Worm (Caenorhabditis elegans) whole organism, L1 larva: ENCODE results near the gene lin-26.

ENCODE experiments used
- C16A3.4 ChIP-seq: fragments of 150-350 bp; optimal IDR thresholded peaks from 2 replicates; lab custom pipeline; 2014; ENCODE audit warnings: missing biosample characterization, missing genetic modification characterization
- C34B4.2 ChIP-seq: sonication (generic microtip); optimal IDR thresholded peaks from 2 replicates; lab custom pipeline; 2017; ENCODE audit warnings: mild to moderate bottlenecking, missing genetic modification characterization, missing compliant biosample characterization
- aly-2 ChIP-seq: fragments of 150-350 bp; optimal IDR thresholded peaks from 2 replicates; lab custom pipeline; 2014; ENCODE audit warnings: missing biosample characterization, missing genetic modification characterization
- blmp-1 ChIP-seq: fragments of 150-350 bp; optimal IDR thresholded peaks from 2 replicates; lab custom pipeline; 2014; ENCODE audit warnings: missing biosample characterization, missing genetic modification characterization
- ceh-88 ChIP-seq: fragments of 200-800 bp; sonication (Bioruptor generic); IDR thresholded peaks from 2 replicates; pipeline ENCODE4 v1.3.6; 2022; ENCODE audit warnings: missing genetic modification characterization, missing compliant biosample characterization
- ceh-90 ChIP-seq: sonication (generic microtip); optimal IDR thresholded peaks from 2 replicates; lab custom pipeline; 2016; ENCODE audit warnings: missing genetic modification characterization, missing compliant biosample characterization
- dpl-1 ChIP-seq, 3 experiments: fragments of 150-350 bp in 2 of 3; sonication (generic microtip) in 1 of 3; optimal IDR thresholded peaks; 2 replicates each; lab custom pipeline; 2014 to 2017; ENCODE audit warnings: missing biosample characterization in 3 of 3, missing genetic modification characterization in 3 of 3, missing genetic modification reagents in 3 of 3
- efl-1 ChIP-seq, 4 experiments: fragments of 150-350 bp; optimal IDR thresholded peaks in 3 of 4; peaks in 1 of 4; 1 replicate in 1 of 4; 2 replicates in 3 of 4; lab custom pipeline; 2014; ENCODE audit warnings: missing biosample characterization in 2 of 4, missing genetic modification characterization in 2 of 4, missing genetic modification reagents in 2 of 4
- egl-13 ChIP-seq: sonication (generic microtip); optimal IDR thresholded peaks from 2 replicates; lab custom pipeline; 2016; ENCODE audit warnings: missing genotype, missing genetic modification reagents, missing genetic modification characterization, missing compliant biosample characterization
- grh-1 ChIP-seq: fragments of 200-800 bp; sonication (Bioruptor generic); IDR thresholded peaks from 2 replicates; pipeline ENCODE4 v1.3.6; 2022; ENCODE audit warnings: missing genetic modification reagents, missing genetic modification characterization, missing compliant biosample characterization
- irx-1 ChIP-seq: sonication (generic microtip); optimal IDR thresholded peaks from 2 replicates; lab custom pipeline; 2016; ENCODE audit warnings: missing genetic modification characterization, missing compliant biosample characterization
- isw-1 ChIP-seq: fragments of 200-800 bp; sonication (Bioruptor generic); IDR thresholded peaks from 2 replicates; pipeline ENCODE4 v1.3.6; 2022; ENCODE audit warnings: missing genetic modification characterization, missing compliant biosample characterization
- lin-14 ChIP-seq: fragments of 200-800 bp; sonication (Bioruptor generic); optimal IDR thresholded peaks from 2 replicates; lab custom pipeline; 2018; ENCODE audit warnings: mild to moderate bottlenecking, missing genetic modification characterization, moderate library complexity, missing compliant biosample characterization
- lsy-2 ChIP-seq, 2 experiments: fragments of 150-350 bp; optimal IDR thresholded peaks; 2 replicates each; lab custom pipeline; 2014; ENCODE audit warnings: missing biosample characterization in 2 of 2, missing genetic modification characterization in 2 of 2
- mab-9 ChIP-seq: fragments of 200-800 bp; sonication (Bioruptor generic); IDR thresholded peaks from 2 replicates; pipeline ENCODE4 v1.3.6; 2022; ENCODE audit warnings: missing genetic modification reagents, missing genetic modification characterization, missing compliant biosample characterization
- mdl-1 ChIP-seq, 2 experiments: fragments of 150-350 bp; optimal IDR thresholded peaks; 2 replicates each; lab custom pipeline; 2014 to 2017; ENCODE audit warnings: missing biosample characterization in 2 of 2, missing genetic modification characterization in 2 of 2, inconsistent platforms in 1 of 2
- nhr-11 ChIP-seq: fragments of 150-350 bp; optimal IDR thresholded peaks from 2 replicates; lab custom pipeline; 2014; ENCODE audit warnings: missing biosample characterization, missing genetic modification characterization
- nhr-19 ChIP-seq: fragments of 200-800 bp; sonication (Bioruptor generic); conservative IDR thresholded peaks from 2 replicates; pipeline ENCODE4 v1.3.6; 2022; ENCODE audit warnings: missing genetic modification characterization, missing compliant biosample characterization
- nhr-20 ChIP-seq: sonication (generic microtip); optimal IDR thresholded peaks from 2 replicates; lab custom pipeline; 2016; ENCODE audit warnings: mild to moderate bottlenecking, missing genetic modification characterization, missing compliant biosample characterization
- nhr-71 ChIP-seq: sonication (generic microtip); optimal IDR thresholded peaks from 2 replicates; lab custom pipeline; 2016; ENCODE audit warnings: mild to moderate bottlenecking, missing genetic modification characterization, moderate library complexity, missing compliant biosample characterization
- nhr-85 ChIP-seq: sonication (generic microtip); peaks from one replicate; lab custom pipeline; 2016; ENCODE audit warnings: missing genetic modification characterization, inconsistent platforms, missing compliant biosample characterization
- nhr-90 ChIP-seq: sonication (generic microtip); optimal IDR thresholded peaks from 2 replicates; lab custom pipeline; 2016; ENCODE audit warnings: mild to moderate bottlenecking, missing genetic modification characterization, missing compliant biosample characterization; ENCODE audit not compliant: poor library complexity
- pqm-1 ChIP-seq: sonication (generic microtip); optimal IDR thresholded peaks from 3 replicates; lab custom pipeline; 2017; ENCODE audit warnings: missing biosample characterization, missing genetic modification characterization
- snu-23 ChIP-seq: sonication (generic microtip); optimal IDR thresholded peaks from 2 replicates; lab custom pipeline; 2016; ENCODE audit warnings: missing genetic modification characterization, missing compliant biosample characterization
- tbx-2 ChIP-seq: sonication (generic microtip); optimal IDR thresholded peaks from 2 replicates; lab custom pipeline; 2016; ENCODE audit warnings: missing genetic modification characterization, missing compliant biosample characterization
- unc-130 ChIP-seq: fragments of 150-350 bp; optimal IDR thresholded peaks from 2 replicates; lab custom pipeline; 2017; ENCODE audit warnings: missing biosample characterization, missing genetic modification characterization, inconsistent platforms
- unc-30 ChIP-seq: sonication (generic microtip); optimal IDR thresholded peaks from 2 replicates; lab custom pipeline; 2017; ENCODE audit warnings: missing biosample characterization, missing genetic modification characterization
- unc-98 ChIP-seq: fragments of 200-800 bp; sonication (Bioruptor generic); IDR thresholded peaks from 2 replicates; pipeline ENCODE4 v1.3.6; 2022; ENCODE audit warnings: missing genetic modification characterization, missing compliant biosample characterization
- vab-15 ChIP-seq: sonication (generic microtip); optimal IDR thresholded peaks from 2 replicates; lab custom pipeline; 2017; ENCODE audit warnings: missing genotype, mild to moderate bottlenecking, missing genetic modification characterization, missing compliant biosample characterization
- zip-4 ChIP-seq: fragments of 200-800 bp; sonication (Bioruptor generic); optimal IDR thresholded peaks from 2 replicates; lab custom pipeline; 2018; ENCODE audit warnings: mild to moderate bottlenecking, missing genetic modification characterization, moderate library complexity, missing compliant biosample characterization
- ztf-4 ChIP-seq: fragments of 150-350 bp; optimal IDR thresholded peaks from 2 replicates; lab custom pipeline; 2014; ENCODE audit warnings: missing biosample characterization, missing genetic modification characterization

lin-26 gene

ce11 chrII:7678512-7678911, 3.5 kb upstream of the lin-26 start:
- TF ChIP-seq C16A3.4 (tag; lab: Kevin White, UChicago) = no peak
- TF ChIP-seq blmp-1 (tag; lab: Kevin White, UChicago) = peak; percentile 16
- TF ChIP-seq, all 84 proteins: peak for 1

ce11 chrII:7679499-7680012, 2.4 kb upstream of the lin-26 start:
- TF ChIP-seq nhr-71 (tag; lab: Kevin White, UChicago) (peak; percentile 40), egl-13 (tag; lab: Kevin White, UChicago) (no peak), grh-1 (GFP tag; lab: Robert Waterston, UW) (peak; percentile 71), mdl-1 (tag; optimal IDR thresholded peaks at IDR 0.05; lab: Kevin White, UChicago) (no peak), efl-1 (optimal IDR thresholded peaks at IDR 0.05; lab: Kevin White, UChicago) (no peak), efl-1 (GFP tag; optimal IDR thresholded peaks at IDR 0.05 in 1 of 2; lab: Kevin White, UChicago) (peak in 1 of 2 experiments; percentile 77), nhr-19 (GFP tag; lab: Robert Waterston, UW) (0 out of 2 replicates have a peak, but pooled peaks have one; percentile 7), snu-23 (peak; percentile 35), mab-9 (no peak), aly-2 (tag; lab: Kevin White, UChicago) (no peak), nhr-11 (tag; lab: Kevin White, UChicago) (no peak), lsy-2 (tag; optimal IDR thresholded peaks at IDR 0.05; lab: Kevin White, UChicago) (peak in 1 of 2 experiments; percentile 57), nhr-85 (tag; lab: Kevin White, UChicago) (peak; percentile 77), lin-14 (GFP tag; lab: Kevin White, UChicago) (peak; percentile 57), C34B4.2 (tag; lab: Kevin White, UChicago) (no peak), vab-15 (tag; lab: Kevin White, UChicago) (peak; percentile 69)

- peak; percentile 52 for TF ChIP-seq nhr-85 (tag; lab: Kevin White, UChicago)
- TF ChIP-seq ztf-4 (tag; lab: Kevin White, UChicago) = peak; percentile 3
- TF ChIP-seq unc-130 (tag; lab: Kevin White, UChicago) = no peak
These were observed 490 bp downstream of the lin-26 start for ce11 chrII:7682488-7682887.

- TF ChIP-seq isw-1 = no peak
- TF ChIP-seq nhr-85 (tag; lab: Kevin White, UChicago) = peak; percentile 56
These were observed 2.6 kb downstream of the lin-26 start, which contains the start of gene F18A1.1 for ce11 chrII:7684589-7684988. TSS of gene F18A1.1 (plus strand) at chrII:7684889.

ce11 chrII:7690384-7690783, 8.4 kb downstream of the lin-26 start, which contains the start of gene pid-1:
TSS of gene pid-1 (minus strand) at chrII:7690556.
- TF ChIP-seq unc-98 (GFP tag; lab: Robert Waterston, UW) = no peak
- TF ChIP-seq nhr-11 (tag; lab: Kevin White, UChicago) = no peak
- TF ChIP-seq vab-15 (tag; lab: Kevin White, UChicago) = no peak
- TF ChIP-seq ceh-90 (tag; lab: Kevin White, UChicago) = no peak
- no peak for TF ChIP-seq pqm-1 (tag; lab: Kevin White, UChicago)
- TF ChIP-seq dpl-1 (GFP tag; optimal IDR thresholded peaks at IDR 0.05; lab: Kevin White, UChicago) = no peak
- TF ChIP-seq tbx-2 (tag; lab: Kevin White, UChicago) = no peak
- no peak for TF ChIP-seq irx-1 (tag; lab: Kevin White, UChicago)
- no peak for TF ChIP-seq nhr-90 (tag; lab: Kevin White, UChicago)
- no peak for TF ChIP-seq mab-9
- TF ChIP-seq unc-30 (tag; lab: Kevin White, UChicago) = no peak
- no peak for TF ChIP-seq grh-1 (GFP tag; lab: Robert Waterston, UW)
- no peak for TF ChIP-seq egl-13 (tag; lab: Kevin White, UChicago)
- TF ChIP-seq nhr-20 (tag; lab: Kevin White, UChicago) = no peak
- TF ChIP-seq isw-1 = no peak
- no peak for TF ChIP-seq ceh-88 (GFP tag; lab: Robert Waterston, UW)
- no peak for TF ChIP-seq zip-4 (GFP tag; lab: Kevin White, UChicago)
- TF ChIP-seq, all 84 proteins: peak for 0
